Fruit fly (Drosophila melanogaster) whole organism, embryonic: Measurements from ENCODE around the gene Trf4.

Experiments used
- Adf1 ChIP-seq: fragments of 200-800 bp; sonication (Bioruptor generic); IDR thresholded peaks from 2 replicates; pipeline ENCODE4 v1.3.6; 2022; ENCODE audit warnings: missing biosample characterization, missing genetic modification characterization
- Bdp1 ChIP-seq: fragments of 200-800 bp; sonication (Bioruptor generic); optimal IDR thresholded peaks from 3 replicates; lab custom pipeline; 2016; ENCODE audit warnings: missing biosample characterization, missing genetic modification characterization
- CG10565 ChIP-seq: fragments of 200-800 bp; sonication (Bioruptor generic); optimal IDR thresholded peaks from 3 replicates; lab custom pipeline; 2016; ENCODE audit warnings: missing biosample characterization, mild to moderate bottlenecking, missing genetic modification characterization
- CG11504 ChIP-seq: fragments of 200-800 bp; sonication (Bioruptor generic); optimal IDR thresholded peaks from 3 replicates; lab custom pipeline; 2019; ENCODE audit warnings: missing biosample characterization, mild to moderate bottlenecking, missing genetic modification characterization, moderate library complexity
- CG13123 ChIP-seq: fragments of 200-800 bp; sonication (Bioruptor generic); optimal IDR thresholded peaks from 2 replicates; lab custom pipeline; 2016; ENCODE audit warnings: missing biosample characterization, missing genetic modification characterization
- CG13624 ChIP-seq: fragments of 200-800 bp; sonication (Bioruptor generic); optimal IDR thresholded peaks from 2 replicates; lab custom pipeline; 2016; ENCODE audit warnings: missing biosample characterization, missing genetic modification characterization
- CG15601 ChIP-seq: fragments of 200-800 bp; sonication (Bioruptor generic); optimal IDR thresholded peaks from 3 replicates; lab custom pipeline; 2019; ENCODE audit warnings: missing biosample characterization, mild to moderate bottlenecking, missing genetic modification characterization, moderate library complexity
- CG2129 ChIP-seq: fragments of 200-800 bp; sonication (Bioruptor generic); IDR thresholded peaks from 2 replicates; pipeline ENCODE4 v1.3.6; 2022; ENCODE audit warnings: missing biosample characterization, missing genetic modification characterization; ENCODE audit not compliant: partially characterized antibody
- CG33557 ChIP-seq: fragments of 200-800 bp; sonication (Bioruptor generic); optimal IDR thresholded peaks from 2 replicates; lab custom pipeline; 2019; ENCODE audit warnings: missing biosample characterization, mild to moderate bottlenecking, missing genetic modification characterization, moderate library complexity
- CG34224 ChIP-seq: fragments of 200-800 bp; sonication (Bioruptor generic); IDR thresholded peaks from 3 replicates; pipeline ENCODE4 v1.3.6; 2022; ENCODE audit warnings: missing biosample characterization, missing genetic modification characterization; ENCODE audit not compliant: partially characterized antibody
- CG8924 ChIP-seq: fragments of 200-800 bp; optimal IDR thresholded peaks from 3 replicates; lab custom pipeline; 2019; ENCODE audit warnings: missing biosample characterization, mild to moderate bottlenecking, missing genetic modification characterization, moderate library complexity
- CTCF ChIP-seq: fragments of 200-800 bp; sonication (Bioruptor generic); optimal IDR thresholded peaks from 2 replicates; lab custom pipeline; 2017; ENCODE audit warnings: missing biosample characterization, mild to moderate bottlenecking, missing genetic modification characterization, moderate library complexity
- CkIIα-i1 ChIP-seq: fragments of 200-800 bp; sonication (Bioruptor generic); IDR thresholded peaks from 2 replicates; pipeline ENCODE4 v1.3.6; 2022; ENCODE audit warnings: missing biosample characterization, missing genetic modification characterization
- D19B ChIP-seq: fragments of 200-800 bp; sonication (Bioruptor generic); optimal IDR thresholded peaks from 2 replicates; lab custom pipeline; 2017; ENCODE audit warnings: missing biosample characterization, mild to moderate bottlenecking, missing genetic modification characterization
- Dip3 ChIP-seq: fragments of 200-800 bp; sonication (Bioruptor generic); optimal IDR thresholded peaks from 3 replicates; lab custom pipeline; 2016; ENCODE audit warnings: missing biosample characterization, missing genetic modification characterization
- Dp ChIP-seq: fragments of 200-800 bp; sonication (Bioruptor generic); optimal IDR thresholded peaks from 2 replicates; lab custom pipeline; 2018; ENCODE audit warnings: missing biosample characterization, mild to moderate bottlenecking, missing genetic modification characterization, moderate library complexity
- ERR ChIP-seq: fragments of 200-800 bp; sonication (Bioruptor generic); optimal IDR thresholded peaks from 2 replicates; lab custom pipeline; 2016; ENCODE audit warnings: missing biosample characterization, missing genetic modification characterization
- Ets65A ChIP-seq: fragments of 200-800 bp; sonication (Bioruptor generic); peaks from one replicate; lab custom pipeline; 2016; ENCODE audit warnings: missing biosample characterization, missing genetic modification characterization
- Fer1 ChIP-seq: fragments of 200-800 bp; sonication (Bioruptor generic); optimal IDR thresholded peaks from 2 replicates; lab custom pipeline; 2017; ENCODE audit warnings: missing biosample characterization, mild to moderate bottlenecking, missing genetic modification characterization
- Fer3 ChIP-seq: fragments of 200-800 bp; sonication (Bioruptor generic); optimal IDR thresholded peaks from 2 replicates; lab custom pipeline; 2018; ENCODE audit warnings: missing biosample characterization, mild to moderate bottlenecking, missing genetic modification characterization, moderate library complexity
- GATAe ChIP-seq: fragments of 200-800 bp; sonication (Bioruptor generic); conservative IDR thresholded peaks from 2 replicates; pipeline ENCODE4 v1.3.6; 2022; ENCODE audit warnings: missing biosample characterization, missing genetic modification characterization
- Gug ChIP-seq: fragments of 200-800 bp; sonication (Bioruptor generic); IDR thresholded peaks from 4 replicates; pipeline ENCODE4 v1.3.6; 2022; ENCODE audit warnings: missing biosample characterization, missing genetic modification characterization
- HmgD ChIP-seq: fragments of 200-800 bp; sonication (Bioruptor generic); optimal IDR thresholded peaks from 3 replicates; lab custom pipeline; 2016; ENCODE audit warnings: missing biosample characterization, missing genetic modification characterization
- Hr39 ChIP-seq: fragments of >200 bp; optimal IDR thresholded peaks from 2 replicates; lab custom pipeline; 2017
- Sox102F ChIP-seq: fragments of 200-800 bp; sonication (Bioruptor generic); optimal IDR thresholded peaks from 2 replicates; lab custom pipeline; 2018; ENCODE audit warnings: missing biosample characterization, mild to moderate bottlenecking, missing genetic modification characterization, moderate library complexity
- Taf1 ChIP-seq: fragments of 200-800 bp; sonication (Bioruptor generic); IDR thresholded peaks from 2 replicates; pipeline ENCODE4 v1.3.6; 2022; ENCODE audit warnings: missing biosample characterization, missing genetic modification characterization
- Usf ChIP-seq: fragments of 200-800 bp; sonication (Bioruptor generic); optimal IDR thresholded peaks from 2 replicates; lab custom pipeline; 2017; ENCODE audit warnings: missing genotype, missing biosample characterization, missing genetic modification characterization
- ara ChIP-seq: fragments of 200-800 bp; sonication (Bioruptor generic); IDR thresholded peaks from 2 replicates; pipeline ENCODE4 v1.3.6; 2022; ENCODE audit warnings: missing biosample characterization, missing genetic modification characterization
- bbx ChIP-seq: fragments of 200-800 bp; sonication (Bioruptor generic); IDR thresholded peaks from 2 replicates; pipeline ENCODE4 v1.3.6; 2022; ENCODE audit warnings: missing biosample characterization, missing genetic modification characterization; ENCODE audit not compliant: partially characterized antibody
- eve ChIP-seq, 2 experiments: fragments of >200 bp; optimal IDR thresholded peaks; 2 replicates each; lab custom pipeline; 2017; ENCODE audit warnings: missing biosample characterization in 2 of 2, missing genetic modification characterization in 2 of 2
- fu2 ChIP-seq: fragments of 200-800 bp; sonication (Bioruptor generic); optimal IDR thresholded peaks from 2 replicates; lab custom pipeline; 2016; ENCODE audit warnings: missing biosample characterization, missing genetic modification characterization
- gro ChIP-seq: fragments of 200-800 bp; sonication (Bioruptor generic); optimal IDR thresholded peaks from 2 replicates; lab custom pipeline; 2016; ENCODE audit warnings: missing biosample characterization, missing genetic modification characterization
- kni ChIP-seq: fragments of 200-800 bp; sonication (Bioruptor generic); optimal IDR thresholded peaks from 3 replicates; lab custom pipeline; 2017; ENCODE audit warnings: mild to moderate bottlenecking, missing biosample characterization, missing genetic modification reagents, missing genetic modification characterization
- lbe ChIP-seq: fragments of 200-800 bp; sonication (Bioruptor generic); optimal IDR thresholded peaks from 2 replicates; lab custom pipeline; 2016; ENCODE audit warnings: missing biosample characterization, mild to moderate bottlenecking, missing genetic modification characterization
- nom ChIP-seq: fragments of 200-800 bp; sonication (Bioruptor generic); optimal IDR thresholded peaks from 2 replicates; lab custom pipeline; 2017; ENCODE audit warnings: missing biosample characterization, missing genetic modification characterization, mild to moderate bottlenecking, moderate library complexity, missing genetic modification reagents
- odd ChIP-seq: fragments of 200-800 bp; sonication (Bioruptor generic); optimal IDR thresholded peaks from 2 replicates; lab custom pipeline; 2017; ENCODE audit warnings: missing biosample characterization, mild to moderate bottlenecking, missing genetic modification characterization
- sens-2 ChIP-seq: fragments of 200-800 bp; sonication (Bioruptor generic); IDR thresholded peaks from 2 replicates; pipeline ENCODE4 v1.3.6; 2022; ENCODE audit warnings: missing biosample characterization, missing genetic modification characterization
- tna ChIP-seq: fragments of 200-800 bp; sonication (Bioruptor generic); IDR thresholded peaks from 2 replicates; pipeline ENCODE4 v1.3.6; 2022; ENCODE audit warnings: missing biosample characterization, missing genetic modification characterization; ENCODE audit not compliant: partially characterized antibody
- toy ChIP-seq: fragments of 200-800 bp; sonication (Bioruptor generic); IDR thresholded peaks from 2 replicates; pipeline ENCODE4 v1.3.6; 2022; ENCODE audit warnings: missing biosample characterization, missing genetic modification characterization
- unpg ChIP-seq: fragments of 200-800 bp; sonication (Bioruptor generic); optimal IDR thresholded peaks from 3 replicates; lab custom pipeline; 2018; ENCODE audit warnings: missing biosample characterization, mild to moderate bottlenecking, missing genetic modification characterization, moderate library complexity
- usp ChIP-seq: fragments of >200 bp; optimal IDR thresholded peaks from 2 replicates; lab custom pipeline; 2017; ENCODE audit warnings: missing biosample characterization, missing genetic modification characterization
- vvl ChIP-seq: fragments of 200-800 bp; sonication (Bioruptor generic); IDR thresholded peaks from 2 replicates; pipeline ENCODE4 v1.3.6; 2022; ENCODE audit warnings: missing biosample characterization, missing genetic modification characterization
- zen ChIP-seq: fragments of 200-800 bp; sonication (Bioruptor generic); optimal IDR thresholded peaks from 3 replicates; lab custom pipeline; 2018; ENCODE audit warnings: missing biosample characterization, mild to moderate bottlenecking, missing genetic modification characterization, moderate library complexity

The Trf4 gene

dm6 chr2L:2664762-2665161 is at the start of gene Trf4:
Trf4 (plus strand) TSS chr2L:2665062.
- TF ChIP-seq CkIIα-i1 (no peak), unpg (GFP tag; lab: Kevin White, UChicago) (no peak), Fer3 (tag; lab: Kevin White, UChicago) (no peak), kni (GFP tag; lab: Kevin White, UChicago) (no peak), Usf (GFP tag; lab: Kevin White, UChicago) (no peak), CG13624 (GFP tag; lab: Kevin White, UChicago) (no peak), CG10565 (GFP tag; lab: Kevin White, UChicago) (no peak)

- TF ChIP-seq tna (GFP tag; lab: Robert Waterston, UW): no peak
- no peak for TF ChIP-seq vvl (GFP tag; lab: Robert Waterston, UW)
- TF ChIP-seq CTCF (GFP tag; lab: Kevin White, UChicago): no peak
- TF ChIP-seq CG33557 (GFP tag; lab: Kevin White, UChicago): no peak
- no peak for TF ChIP-seq gro (GFP tag; lab: Kevin White, UChicago)
- TF ChIP-seq nom (GFP tag; lab: Kevin White, UChicago): no peak
- TF ChIP-seq sens-2 (GFP tag; lab: Robert Waterston, UW): no peak
- peak; percentile 36 for TF ChIP-seq Ets65A (GFP tag; lab: Kevin White, UChicago)
- no peak for TF ChIP-seq odd (GFP tag; lab: Kevin White, UChicago)
Observed at dm6 chr2L:2619887-2620286, 45.0 kb upstream of the Trf4 start, which contains the start of gene CG43403. CG43403 (plus strand) TSS chr2L:2620187.

- TF ChIP-seq Gug (GFP tag; lab: Robert Waterston, UW): no peak
- peak; percentile 30 for TF ChIP-seq Hr39
- TF ChIP-seq Fer1 (GFP tag; lab: Kevin White, UChicago): no peak
Observed at dm6 chr2L:2623947-2624346, 40.9 kb upstream of the Trf4 start.

dm6 chr2L:2627507-2627906 is 37.4 kb upstream of the Trf4 start:
- TF ChIP-seq Hr39: peak; percentile 17
- no peak for TF ChIP-seq lbe (GFP tag; lab: Kevin White, UChicago)

dm6 chr2L:2628760-2629159 is 36.1 kb upstream of the Trf4 start:
- TF ChIP-seq Ets65A (GFP tag; lab: Kevin White, UChicago) (peak; percentile 92), usp (no peak)

dm6 chr2L:2636326-2637001 is 28.4 kb upstream of the Trf4 start:
- TF ChIP-seq CG34224 (GFP tag; lab: Robert Waterston, UW) (no peak), D19B (GFP tag; lab: Kevin White, UChicago) (no peak), GATAe (GFP tag; lab: Robert Waterston, UW) (no peak), CG13123 (GFP tag; lab: Kevin White, UChicago) (no peak), CG8924 (tag; lab: Kevin White, UChicago) (peak; percentile 50), HmgD (GFP tag; lab: Kevin White, UChicago) (no peak), Bdp1 (GFP tag; lab: Kevin White, UChicago) (no peak), Taf1 (no peak), ara (GFP tag; lab: Robert Waterston, UW) (no peak), ERR (GFP tag; lab: Kevin White, UChicago) (no peak), eve (GFP tag; optimal IDR thresholded peaks at IDR 0.05; lab: Kevin White, UChicago) (no peak), lbe (GFP tag; lab: Kevin White, UChicago) (no peak), Dp (no peak), toy (GFP tag; lab: Robert Waterston, UW) (no peak), CG2129 (GFP tag; lab: Robert Waterston, UW) (no peak), Dip3 (GFP tag; lab: Kevin White, UChicago) (no peak), Adf1 (GFP tag; lab: Robert Waterston, UW) (no peak), bbx (GFP tag; lab: Robert Waterston, UW) (no peak), fu2 (no peak), Sox102F (GFP tag; lab: Kevin White, UChicago) (peak; percentile 50), CG11504 (tag; lab: Kevin White, UChicago) (peak; percentile 58), zen (tag; lab: Kevin White, UChicago) (no peak), CG15601 (tag; lab: Kevin White, UChicago) (peak; percentile 44)
